Worm (Caenorhabditis elegans): Measurements from ENCODE around the gene srj-26.

DNA sequence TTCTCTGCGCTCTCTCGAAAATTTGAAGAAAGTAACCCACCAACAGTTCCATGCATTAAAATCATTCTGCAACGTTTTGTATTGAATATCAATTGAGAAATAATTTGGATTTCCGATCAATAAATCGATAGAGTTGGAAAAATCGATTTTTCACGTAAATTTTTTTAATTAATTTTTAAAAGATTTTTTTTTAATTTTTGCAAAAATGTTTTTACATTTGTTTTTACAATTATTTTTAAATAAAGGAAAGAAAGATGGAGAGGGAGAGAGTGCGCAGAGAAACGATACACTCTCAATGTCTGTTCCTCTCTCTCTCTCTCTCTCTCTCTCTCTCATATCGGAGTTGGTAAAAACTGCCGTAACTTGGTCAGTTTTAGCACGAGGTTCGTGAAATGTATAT is 4.6 kb downstream of the srj-26 start, which contains the start of gene ZK262.19:
- no peak for TF ChIP-seq nhr-237 (tag; optimal IDR thresholded peaks at IDR 0.05)
- no peak for TF ChIP-seq nhr-28 (tag; optimal IDR thresholded peaks at IDR 0.05)
- no peak for TF ChIP-seq elt-3 (tag; optimal IDR thresholded peaks at IDR 0.05)
- TF ChIP-seq ceh-83 (GFP tag; optimal IDR thresholded peaks at IDR 0.05): no peak
- TF ChIP-seq snpc-4 (tag; optimal IDR thresholded peaks at IDR 0.05): no peak
- TF ChIP-seq nhr-12 (tag; optimal IDR thresholded peaks at IDR 0.05): no peak
- TF ChIP-seq blmp-1 (tag; optimal IDR thresholded peaks at IDR 0.05): no peak
- no peak for TF ChIP-seq lin-32 (GFP tag; optimal IDR thresholded peaks at IDR 0.05)
- no peak for TF ChIP-seq elt-1 (tag; optimal IDR thresholded peaks at IDR 0.05; ENCODE audit: borderline replicate concordance, insufficient read depth)
- no peak for TF ChIP-seq bed-3 (GFP tag; optimal IDR thresholded peaks at IDR 0.05)
- no peak for TF ChIP-seq ces-1 (GFP tag; optimal IDR thresholded peaks at IDR 0.05)
- TF ChIP-seq pha-4 (tag; optimal IDR thresholded peaks at IDR 0.05): no peak
